Fruit fly (Drosophila melanogaster) S2 (cell line): ENCODE results near the gene Myo61F.

Experiments used
- CG8478 ChIP-seq: fragments of >200 bp; optimal IDR thresholded peaks from 2 replicates; lab custom pipeline; 2018
- CTCF ChIP-seq, 2 experiments: fragments of >200 bp; optimal IDR thresholded peaks; 2 replicates each; lab custom pipeline; 2018

DNA sequence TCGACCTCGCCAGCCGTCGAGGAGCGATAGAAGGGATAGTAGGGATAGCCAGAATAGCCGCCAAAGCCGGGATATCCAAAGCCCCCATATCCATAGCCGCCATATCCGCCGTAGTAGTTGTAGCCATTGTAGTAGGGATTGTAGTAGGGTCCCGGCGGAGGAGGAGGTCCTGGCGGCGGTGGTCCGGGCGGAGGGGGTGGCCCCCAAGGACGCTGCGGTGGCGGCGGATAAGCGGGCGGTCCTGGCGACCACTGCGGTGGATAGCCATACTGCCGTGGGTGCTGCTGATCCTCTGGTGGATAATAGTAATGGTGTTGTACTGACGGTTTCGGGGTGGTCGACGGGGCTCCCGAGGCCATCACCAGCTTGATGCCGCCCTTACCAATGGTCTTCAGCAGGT is 3.9 kb downstream of the Myo61F start:
- no peak for TF ChIP-seq CTCF (optimal IDR thresholded peaks at IDR 0.05; lab: Kevin White, UChicago)
- no peak for TF ChIP-seq CG8478 (lab: Kevin White, UChicago)
